Worm (Caenorhabditis elegans): ENCODE measurements around the gene ZK1128.3.

DNA sequence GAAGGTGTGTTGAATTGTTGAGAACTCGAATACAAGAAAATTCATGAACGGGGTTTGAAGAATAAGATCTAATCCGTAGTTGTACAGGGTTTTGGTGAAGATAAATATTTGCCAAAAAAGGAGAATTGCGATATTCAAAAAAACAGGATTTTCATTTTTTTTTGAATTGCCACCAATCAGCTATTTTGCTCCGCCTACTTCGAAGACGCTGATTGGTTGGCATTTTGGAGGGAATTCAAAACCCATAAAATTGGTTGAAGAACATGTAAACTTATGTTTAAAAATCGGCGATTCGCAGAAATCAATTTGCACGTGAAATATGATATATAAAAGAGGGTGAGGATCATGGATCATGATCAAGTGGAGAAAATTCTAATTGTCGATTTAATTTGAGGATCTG is 42.7 kb downstream of the ZK1128.3 start:
- TF ChIP-seq cebp-2 (GFP tag; IDR thresholded peaks at IDR 0.05) = no peak
- TF ChIP-seq ama-1 (optimal IDR thresholded peaks at IDR 0.05) = no peak
- TF ChIP-seq ama-1 (GFP tag; optimal IDR thresholded peaks at IDR 0.05) = no peak
- TF ChIP-seq tbx-9 (tag; optimal IDR thresholded peaks at IDR 0.05; ENCODE audit: borderline replicate concordance) = no peak
- TF ChIP-seq efl-1 (GFP tag; optimal IDR thresholded peaks at IDR 0.05) = no peak
- TF ChIP-seq dpl-1 (GFP tag; optimal IDR thresholded peaks at IDR 0.05) = no peak
- TF ChIP-seq xnd-1 (tag; optimal IDR thresholded peaks at IDR 0.05) = no peak
- TF ChIP-seq unc-62 (GFP tag; optimal IDR thresholded peaks at IDR 0.05) = no peak
- TF ChIP-seq pha-4 (tag; optimal IDR thresholded peaks at IDR 0.05) = no peak
- no peak for TF ChIP-seq lsy-27 (tag; optimal IDR thresholded peaks at IDR 0.05; ENCODE audit: borderline replicate concordance, insufficient read depth)
- no peak for TF ChIP-seq snpc-4 (GFP tag; optimal IDR thresholded peaks at IDR 0.05)
- TF ChIP-seq snpc-4 (tag; optimal IDR thresholded peaks at IDR 0.05) = no peak
- TF ChIP-seq cebp-1 (GFP tag; IDR thresholded peaks at IDR 0.05) = no peak
- no peak for TF ChIP-seq cebp-1 (tag; optimal IDR thresholded peaks at IDR 0.05)
